Worm (Caenorhabditis elegans) whole organism, L1 larva: ENCODE measurements around the gene age-1.

Source experiments
- lin-15B ChIP-seq: fragments of 150-350 bp; sonication (generic microtip); optimal IDR thresholded peaks from 3 replicates; lab custom pipeline; 2014; ENCODE audit warnings: missing biosample characterization, missing genetic modification characterization
- pqm-1 ChIP-seq: sonication (generic microtip); optimal IDR thresholded peaks from 3 replicates; lab custom pipeline; 2017; ENCODE audit warnings: missing biosample characterization, missing genetic modification characterization

DNA sequence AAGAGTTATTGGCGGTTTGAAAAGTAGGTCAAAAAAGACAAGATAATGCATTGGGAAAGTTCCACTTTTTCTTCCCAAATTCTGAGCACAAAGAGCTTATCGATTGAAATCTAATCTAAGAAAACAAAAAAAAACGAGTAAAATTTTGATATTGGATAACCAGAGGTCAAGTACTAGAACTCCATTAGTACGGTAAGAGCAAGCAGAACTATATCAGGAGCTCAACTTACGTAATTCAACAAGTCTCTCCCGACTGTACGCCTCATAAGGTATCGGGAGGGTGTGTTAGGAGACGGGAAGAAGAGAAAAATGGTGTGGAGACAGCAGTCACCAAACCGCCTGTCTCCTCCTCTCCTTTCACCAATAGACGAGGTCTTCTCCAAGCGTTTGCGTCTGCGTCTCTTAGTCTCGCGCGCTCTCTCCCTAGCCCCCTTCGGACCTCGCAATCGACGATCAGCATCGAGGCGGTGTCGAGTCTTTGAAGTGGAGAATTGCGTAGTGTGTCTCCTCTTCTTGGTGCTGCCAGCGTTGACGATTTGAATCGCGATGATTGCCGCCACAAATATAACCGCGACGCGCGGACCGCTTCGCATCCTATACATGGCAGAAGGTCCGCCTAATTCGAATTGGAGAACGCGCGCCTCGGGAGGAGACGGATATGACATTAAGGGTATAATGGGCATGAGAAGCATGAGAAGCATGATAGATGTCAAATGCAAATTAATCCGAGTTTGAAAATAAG, 40.3 kb upstream of the age-1 start, which contains the start of gene F54D5.5:
- no peak for TF ChIP-seq lin-15B
- TF ChIP-seq pqm-1 (tag; lab: Kevin White, UChicago), result no peak
